Fruit fly (Drosophila melanogaster) whole organism, wandering third instar larva: ENCODE results near the gene CG5860.

ENCODE experiments used
- Abd-B ChIP-seq: fragments of >200 bp; optimal IDR thresholded peaks from 2 replicates; lab custom pipeline; 2017; ENCODE audit warnings: missing biosample characterization, missing genetic modification characterization
- CG32264 ChIP-seq: fragments of 200-800 bp; sonication (Bioruptor generic); optimal IDR thresholded peaks from 2 replicates; lab custom pipeline; 2016; ENCODE audit warnings: missing biosample characterization, missing genetic modification characterization
- CG9705 ChIP-seq: fragments of 200-800 bp; sonication (Bioruptor generic); optimal IDR thresholded peaks from 2 replicates; lab custom pipeline; 2018; ENCODE audit warnings: missing biosample characterization, mild to moderate bottlenecking, missing genetic modification characterization
- CrebA ChIP-seq: fragments of 200-800 bp; sonication (Bioruptor generic); optimal IDR thresholded peaks from 2 replicates; lab custom pipeline; 2016; ENCODE audit warnings: missing biosample characterization, mild to moderate bottlenecking, missing genetic modification characterization, borderline replicate concordance
- Dfd ChIP-seq: fragments of >200 bp; optimal IDR thresholded peaks from 2 replicates; lab custom pipeline; 2017; ENCODE audit warnings: missing biosample characterization, missing genetic modification characterization
- Dif ChIP-seq: fragments of 200-275, 200-300 bp; sonication (Bioruptor generic); optimal IDR thresholded peaks from 2 replicates; lab custom pipeline; 2018; ENCODE audit warnings: missing biosample characterization, missing genetic modification characterization; ENCODE audit not compliant: partially characterized antibody
- GATAd ChIP-seq: sonication (Bioruptor generic); optimal IDR thresholded peaks from 2 replicates; lab custom pipeline; 2016; ENCODE audit warnings: missing biosample characterization, missing genetic modification characterization
- HLH106 ChIP-seq: fragments of 200-800 bp; optimal IDR thresholded peaks from 3 replicates; lab custom pipeline; 2019; ENCODE audit warnings: missing biosample characterization, mild to moderate bottlenecking, missing genetic modification characterization, moderate library complexity
- Hnf4 ChIP-seq: fragments of 200-800 bp; sonication (Bioruptor generic); optimal IDR thresholded peaks from 2 replicates; lab custom pipeline; 2016; ENCODE audit warnings: missing biosample characterization, mild to moderate bottlenecking, missing genetic modification characterization
- Hr78 ChIP-seq: fragments of >200 bp; optimal IDR thresholded peaks from 2 replicates; lab custom pipeline; 2017; ENCODE audit warnings: missing biosample characterization, missing genetic modification characterization
- Hr83 ChIP-seq: fragments of 200-300 bp; sonication (Bioruptor generic); optimal IDR thresholded peaks from 2 replicates; lab custom pipeline; 2016; ENCODE audit warnings: missing biosample characterization, mild to moderate bottlenecking, missing genetic modification characterization, moderate library complexity; ENCODE audit not compliant: poor library complexity, severe bottlenecking
- Jra ChIP-seq: sonication (Bioruptor generic); optimal IDR thresholded peaks from 2 replicates; lab custom pipeline; 2016; ENCODE audit warnings: missing biosample characterization, missing genetic modification characterization
- Mio ChIP-seq: sonication (Bioruptor generic); optimal IDR thresholded peaks from 2 replicates; lab custom pipeline; 2016; ENCODE audit warnings: missing biosample characterization, missing genetic modification characterization
- Myc ChIP-seq: fragments of >200 bp; optimal IDR thresholded peaks from 2 replicates; lab custom pipeline; 2017
- N ChIP-seq: fragments of >200 bp; optimal IDR thresholded peaks from 2 replicates; lab custom pipeline; 2018; ENCODE audit warnings: missing biosample characterization, missing external identifiers, missing genetic modification characterization
- OdsH ChIP-seq: fragments of 200-800 bp; sonication (Bioruptor generic); optimal IDR thresholded peaks from 2 replicates; lab custom pipeline; 2016; ENCODE audit warnings: missing biosample characterization, mild to moderate bottlenecking, missing genetic modification characterization
- Rel ChIP-seq, 2 experiments: fragments of 200-800 bp; sonication (Bioruptor generic) in 1 of 2; optimal IDR thresholded peaks; 2 replicates in 1 of 2; 3 replicates in 1 of 2; lab custom pipeline; 2016 to 2019; ENCODE audit warnings: mild to moderate bottlenecking in 2 of 2, missing biosample characterization in 2 of 2, missing genetic modification characterization in 2 of 2, moderate library complexity in 1 of 2
- Sp1 ChIP-seq: fragments of 200-800 bp; sonication (Bioruptor generic); optimal IDR thresholded peaks from 3 replicates; lab custom pipeline; 2019; ENCODE audit warnings: missing biosample characterization, mild to moderate bottlenecking, missing genetic modification characterization, moderate library complexity
- Vsx2 ChIP-seq: fragments of 200-300, 225-300 bp; sonication (Bioruptor generic); optimal IDR thresholded peaks from 2 replicates; lab custom pipeline; 2018; ENCODE audit warnings: missing biosample characterization, missing genetic modification characterization; ENCODE audit not compliant: partially characterized antibody
- br ChIP-seq: fragments of 200-800 bp; sonication (Bioruptor generic); optimal IDR thresholded peaks from 2 replicates; lab custom pipeline; 2016; ENCODE audit warnings: missing biosample characterization, missing genetic modification characterization
- brk ChIP-seq: fragments of 200-800 bp; sonication (Bioruptor generic); optimal IDR thresholded peaks from 2 replicates; lab custom pipeline; 2016; ENCODE audit warnings: missing biosample characterization, mild to moderate bottlenecking, missing genetic modification characterization
- dl ChIP-seq, 2 experiments: fragments of 175-275, 200-275 bp in 1 of 2; fragments of 200-275 bp in 1 of 2; sonication (Bioruptor generic); optimal IDR thresholded peaks; lab custom pipeline; 2018; ENCODE audit warnings: mild to moderate bottlenecking in 2 of 2, missing biosample characterization in 2 of 2, missing genetic modification characterization in 2 of 2, moderate library complexity in 2 of 2; ENCODE audit not compliant: partially characterized antibody in 2 of 2, insufficient read depth in 1 of 2
- dmrt93B ChIP-seq: fragments of 200-800 bp; sonication (Bioruptor generic); optimal IDR thresholded peaks from 2 replicates; lab custom pipeline; 2018; ENCODE audit warnings: missing biosample characterization, mild to moderate bottlenecking, missing genetic modification characterization
- dsf ChIP-seq: sonication (Bioruptor generic); optimal IDR thresholded peaks from 2 replicates; lab custom pipeline; 2016; ENCODE audit warnings: missing biosample characterization, missing genetic modification characterization, borderline replicate concordance
- ey ChIP-seq: fragments of 200-800 bp; sonication (Bioruptor generic); optimal IDR thresholded peaks from 2 replicates; lab custom pipeline; 2016; ENCODE audit warnings: missing biosample characterization, missing genetic modification characterization
- foxo ChIP-seq, 2 experiments: fragments of 200-800 bp; sonication (Bioruptor generic); optimal IDR thresholded peaks; 2 replicates in 1 of 2; 3 replicates in 1 of 2; lab custom pipeline; 2016 to 2017; ENCODE audit warnings: missing biosample characterization in 2 of 2, missing genetic modification characterization in 2 of 2
- fru ChIP-seq: fragments of 200-800 bp; sonication (Bioruptor generic); optimal IDR thresholded peaks from 3 replicates; lab custom pipeline; 2016; ENCODE audit warnings: missing biosample characterization, mild to moderate bottlenecking, missing genetic modification characterization
- h ChIP-seq: fragments of 200-800 bp; sonication (Bioruptor generic); optimal IDR thresholded peaks from 3 replicates; lab custom pipeline; 2016; ENCODE audit warnings: missing biosample characterization, mild to moderate bottlenecking, missing genetic modification characterization
- jim ChIP-seq: fragments of 175-275, 200-325 bp; sonication (Bioruptor generic); optimal IDR thresholded peaks from 2 replicates; lab custom pipeline; 2016; ENCODE audit warnings: missing biosample characterization, mild to moderate bottlenecking, missing genetic modification characterization
- lola ChIP-seq: fragments of >200 bp; optimal IDR thresholded peaks from 2 replicates; lab custom pipeline; 2017; ENCODE audit warnings: missing biosample characterization, missing genetic modification characterization
- pan ChIP-seq: fragments of >200 bp; optimal IDR thresholded peaks from 2 replicates; lab custom pipeline; 2017
- psq ChIP-seq: fragments of 200-800 bp; sonication (Bioruptor generic); optimal IDR thresholded peaks from 3 replicates; lab custom pipeline; 2017; ENCODE audit warnings: missing biosample characterization, mild to moderate bottlenecking, missing genetic modification characterization, moderate library complexity
- rgr ChIP-seq: fragments of 200-800 bp; sonication (Bioruptor generic); optimal IDR thresholded peaks from 3 replicates; lab custom pipeline; 2016; ENCODE audit warnings: missing biosample characterization, mild to moderate bottlenecking, missing genetic modification characterization
- sage ChIP-seq: fragments of 200-800 bp; sonication (Bioruptor generic); optimal IDR thresholded peaks from 2 replicates; lab custom pipeline; 2016; ENCODE audit warnings: missing biosample characterization, mild to moderate bottlenecking, missing genetic modification characterization
- sv ChIP-seq: fragments of 200-800 bp; sonication (Bioruptor generic); optimal IDR thresholded peaks from 3 replicates; lab custom pipeline; 2016; ENCODE audit warnings: missing biosample characterization, missing genetic modification characterization
- tai ChIP-seq: sonication (Bioruptor generic); optimal IDR thresholded peaks from 2 replicates; lab custom pipeline; 2016; ENCODE audit warnings: missing biosample characterization, missing genetic modification characterization
- usp ChIP-seq: fragments of >200 bp; optimal IDR thresholded peaks from 2 replicates; lab custom pipeline; 2017; ENCODE audit warnings: missing biosample characterization, missing genetic modification characterization
- woc ChIP-seq: sonication (Bioruptor generic); optimal IDR thresholded peaks from 2 replicates; lab custom pipeline; 2016; ENCODE audit warnings: missing biosample characterization, mild to moderate bottlenecking, missing genetic modification characterization

The CG5860 gene

dm6 chr3R:17381916-17382315 lies 27.5 kb upstream of the CG5860 start:
- TF ChIP-seq GATAd (GFP tag; lab: Kevin White, UChicago) (no peak), Rel (GFP tag; optimal IDR thresholded peaks at IDR 0.05; lab: Kevin White, UChicago) (no peak), Rel (tag; optimal IDR thresholded peaks at IDR 0.05; lab: Kevin White, UChicago) (no peak), h (GFP tag; lab: Kevin White, UChicago) (no peak), woc (no peak), fru (GFP tag; lab: Kevin White, UChicago) (no peak)

dm6 chr3R:17385329-17386019 lies 23.9 kb upstream of the CG5860 start:
- TF ChIP-seq sage (GFP tag; lab: Kevin White, UChicago) (peak; percentile 37), OdsH (GFP tag; lab: Kevin White, UChicago) (peak; percentile 25), lola (GFP tag; lab: Kevin White, UChicago) (no peak), sv (GFP tag; lab: Kevin White, UChicago) (peak; percentile 52), h (GFP tag; lab: Kevin White, UChicago) (peak; percentile 69), CG9705 (peak; percentile 43), pan (lab: Kevin White, UChicago) (no peak), dsf (GFP tag; lab: Kevin White, UChicago) (peak; percentile 60), Rel (GFP tag; optimal IDR thresholded peaks at IDR 0.05; lab: Kevin White, UChicago) (no peak), Rel (tag; optimal IDR thresholded peaks at IDR 0.05; lab: Kevin White, UChicago) (peak; percentile 99), usp (GFP tag; lab: Kevin White, UChicago) (no peak), CrebA (GFP tag; lab: Kevin White, UChicago) (no peak), CG32264 (peak; percentile 52), dl (GFP tag; optimal IDR thresholded peaks at IDR 0.05; lab: Kevin White, UChicago; ENCODE audit: insufficient read depth in 1 of 2, partially characterized antibody in 2 of 2) (peak in 1 of 2 experiments; percentile 17), Vsx2 (peak; percentile 97), woc (peak; percentile 2), Dfd (GFP tag; lab: Kevin White, UChicago) (no peak), Mio (no peak), Abd-B (GFP tag; lab: Kevin White, UChicago) (no peak), GATAd (GFP tag; lab: Kevin White, UChicago) (peak; percentile 30), foxo (GFP tag; optimal IDR thresholded peaks at IDR 0.05; lab: Kevin White, UChicago) (peak in 1 of 2 experiments; percentile 83), dmrt93B (GFP tag; lab: Kevin White, UChicago) (peak; percentile 24), tai (GFP tag; lab: Kevin White, UChicago) (peak; percentile 69), br (GFP tag; lab: Kevin White, UChicago) (peak; percentile 65), ey (GFP tag; lab: Kevin White, UChicago) (peak; percentile 46), brk (GFP tag; lab: Kevin White, UChicago) (peak; percentile 53), rgr (GFP tag; lab: Kevin White, UChicago) (peak; percentile 66), psq (GFP tag; lab: Kevin White, UChicago) (peak; percentile 30), HLH106 (tag; lab: Kevin White, UChicago) (peak; percentile 57), Hr83 (GFP tag; lab: Kevin White, UChicago) (peak; percentile 94), jim (GFP tag; lab: Kevin White, UChicago) (peak; percentile 58), Sp1 (GFP tag; lab: Kevin White, UChicago) (peak; percentile 59), N (GFP tag; lab: Kevin White, UChicago) (no peak), Dif (GFP tag; lab: Kevin White, UChicago) (no peak), fru (GFP tag; lab: Kevin White, UChicago) (peak; percentile 64), Hnf4 (peak; percentile 83), Myc (peak; percentile 56), Hr78 (GFP tag; lab: Kevin White, UChicago) (no peak), Jra (GFP tag; lab: Kevin White, UChicago) (peak; percentile 72)
- TF ChIP-seq, all 38 proteins: peak for 28
